Worm (Caenorhabditis elegans) whole organism, L4/young adult: ENCODE measurements around the gene ZC190.4.

Source experiments
- W03F9.2 ChIP-seq: fragments of 150-350 bp; optimal IDR thresholded peaks from 2 replicates; lab custom pipeline; 2014; ENCODE audit warnings: missing biosample characterization, missing genetic modification characterization
- dao-5 ChIP-seq: sonication (generic microtip); optimal IDR thresholded peaks from 2 replicates; lab custom pipeline; 2016; ENCODE audit warnings: missing genotype, missing genetic modification characterization, moderate library complexity, missing compliant biosample characterization
- him-1 ChIP-seq: sonication (generic microtip); optimal IDR thresholded peaks from 2 replicates; lab custom pipeline; 2016; ENCODE audit warnings: missing genotype, missing genetic modification reagents, missing genetic modification characterization, missing compliant biosample characterization

ce11 chrV:8682719-8683118 is 16.9 kb downstream of the ZC190.4 start, which contains the start of gene cln-3.3:
- TF ChIP-seq W03F9.2 (tag; lab: Kevin White, UChicago) (no peak), him-1 (no peak), dao-5 (tag; lab: Kevin White, UChicago) (no peak)
